Fruit fly (Drosophila melanogaster): ENCODE data around the gene CG13318.
A peak's percentile ranks its signal among the peaks of the same experiment; 100 is the strongest.

CG13318 gene

DNA sequence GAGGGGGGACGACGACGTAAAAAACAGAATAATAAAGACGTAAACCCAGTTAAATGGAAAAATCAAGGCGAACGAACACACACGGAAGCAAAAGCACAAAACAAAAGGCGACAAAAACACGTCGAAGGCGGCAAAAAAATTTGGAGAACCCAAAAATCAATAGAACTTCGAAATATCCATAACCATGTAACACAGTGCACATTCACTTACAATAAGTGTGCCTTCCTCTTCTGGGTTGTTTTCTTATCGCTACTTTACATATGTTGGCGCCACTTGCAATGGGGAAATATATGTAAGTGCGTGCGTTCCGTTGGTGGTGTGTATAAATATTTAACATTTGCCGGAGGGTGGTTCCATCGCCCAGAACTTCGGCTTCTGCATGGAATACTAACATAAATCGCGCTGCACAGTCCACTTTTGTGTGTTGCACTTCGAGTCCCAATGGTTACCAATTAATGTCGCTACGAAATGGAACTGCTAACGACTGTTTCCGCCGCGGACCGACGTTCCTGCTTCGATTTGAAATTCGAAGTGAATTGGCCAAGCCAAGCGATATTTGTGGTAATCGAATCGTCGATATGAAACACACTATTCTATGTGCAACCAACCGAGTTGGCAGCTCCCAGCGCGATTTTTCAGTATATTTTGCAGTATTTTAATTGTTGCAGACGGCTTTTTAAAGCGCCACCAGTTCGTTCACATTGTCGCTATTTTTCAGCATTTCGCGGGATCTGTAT lies 25.2 kb downstream of the CG13318 start, which contains the start of the genes CG9801 and Nasp (continued):
- peak; percentile 4 for TF ChIP-seq CG6813 (GFP tag; optimal IDR thresholded peaks at IDR 0.05)
- TF ChIP-seq Dfd (GFP tag; optimal IDR thresholded peaks at IDR 0.05), result no peak
- TF ChIP-seq CG10431 (GFP tag; optimal IDR thresholded peaks at IDR 0.05), result no peak
- TF ChIP-seq Trl (optimal IDR thresholded peaks at IDR 0.05), result no peak
- TF ChIP-seq Trl (GFP tag; optimal IDR thresholded peaks at IDR 0.05), result peak; percentile 42
- TF ChIP-seq CG12744 (GFP tag; optimal IDR thresholded peaks at IDR 0.05), result no peak
- TF ChIP-seq Bteb2 (GFP tag; optimal IDR thresholded peaks at IDR 0.05), result peak; percentile 36
- TF ChIP-seq h (optimal IDR thresholded peaks at IDR 0.05), result no peak
- TF ChIP-seq TFAM (GFP tag; optimal IDR thresholded peaks at IDR 0.05), result no peak
- TF ChIP-seq zf30C (GFP tag; optimal IDR thresholded peaks at IDR 0.05), result no peak
- TF ChIP-seq CG1647 (GFP tag; optimal IDR thresholded peaks at IDR 0.05), result no peak
- no peak for TF ChIP-seq sens-2 (GFP tag; IDR thresholded peaks at IDR 0.05)
- no peak for TF ChIP-seq H15 (GFP tag; IDR thresholded peaks at IDR 0.05)
- TF ChIP-seq Ada2b (GFP tag; IDR thresholded peaks at IDR 0.05), result no peak
- TF ChIP-seq MTF-1 (GFP tag; optimal IDR thresholded peaks at IDR 0.05; ENCODE audit: borderline replicate concordance), result no peak
- no peak for TF ChIP-seq GATAe (GFP tag; conservative IDR thresholded peaks at IDR 0.05)
- peak; percentile 56; the same call in 1 of the 2 replicates for TF ChIP-seq NFAT (GFP tag; IDR thresholded peaks at IDR 0.05)
- TF ChIP-seq MESR4 (GFP tag; optimal IDR thresholded peaks at IDR 0.05), result peak; percentile 50
- no peak for TF ChIP-seq abd-A (tag; optimal IDR thresholded peaks at IDR 0.05)
- peak; percentile 75 for TF ChIP-seq nmo (GFP tag; optimal IDR thresholded peaks at IDR 0.05)
- TF ChIP-seq CG4730 (GFP tag; IDR thresholded peaks at IDR 0.05), result no peak
- no peak for TF ChIP-seq CG6654 (GFP tag; optimal IDR thresholded peaks at IDR 0.05)
- no peak for TF ChIP-seq sc (optimal IDR thresholded peaks at IDR 0.05)
- no peak for TF ChIP-seq sc (GFP tag; optimal IDR thresholded peaks at IDR 0.05)
- peak; percentile 68 for TF ChIP-seq Hmr (GFP tag; optimal IDR thresholded peaks at IDR 0.05)
- no peak for TF ChIP-seq Max (GFP tag; optimal IDR thresholded peaks at IDR 0.05)
- TF ChIP-seq slp2 (GFP tag; optimal IDR thresholded peaks at IDR 0.05), result peak; percentile 44
- no peak for TF ChIP-seq pnt (GFP tag; optimal IDR thresholded peaks at IDR 0.05)
- TF ChIP-seq trh (GFP tag; optimal IDR thresholded peaks at IDR 0.05), result no peak
- peak; percentile 45 for TF ChIP-seq chn (GFP tag; optimal IDR thresholded peaks at IDR 0.05)
- peak; percentile 86 for TF ChIP-seq CG12659 (GFP tag; optimal IDR thresholded peaks at IDR 0.05)
- TF ChIP-seq CG14441 (GFP tag; IDR thresholded peaks at IDR 0.05), result 0 out of 2 replicates have a peak, but pooled peaks have one; percentile 21
- TF ChIP-seq amos (GFP tag; IDR thresholded peaks at IDR 0.05; ENCODE audit: partially characterized antibody), result peak; percentile 83
- TF ChIP-seq stc (GFP tag; IDR thresholded peaks at IDR 0.05), result no peak
- peak; percentile 81 for TF ChIP-seq Jarid2 (GFP tag; optimal IDR thresholded peaks at IDR 0.05)
- TF ChIP-seq CG17568 (GFP tag; optimal IDR thresholded peaks at IDR 0.05), result no peak
- TF ChIP-seq sens (GFP tag), result peak; percentile 87
- no peak for TF ChIP-seq CG5180 (GFP tag; optimal IDR thresholded peaks at IDR 0.05)
- no peak for TF ChIP-seq NC2α (GFP tag; optimal IDR thresholded peaks at IDR 0.05)
- TF ChIP-seq Atf-2 (GFP tag; optimal IDR thresholded peaks at IDR 0.05), result peak; percentile 1
- no peak for TF ChIP-seq otp (GFP tag; IDR thresholded peaks at IDR 0.05)
- peak; percentile 69 for TF ChIP-seq CG3847 (GFP tag; IDR thresholded peaks at IDR 0.05)
- no peak for TF ChIP-seq Optix (GFP tag; IDR thresholded peaks at IDR 0.05)
- no peak for TF ChIP-seq schlank (tag; optimal IDR thresholded peaks at IDR 0.05)
- peak; percentile 14 for TF ChIP-seq pho (GFP tag; optimal IDR thresholded peaks at IDR 0.05)
- peak; percentile 72; the same call in 1 of the 2 replicates for TF ChIP-seq rib (GFP tag; IDR thresholded peaks at IDR 0.05)
- TF ChIP-seq exex (tag; optimal IDR thresholded peaks at IDR 0.05), result no peak
- TF ChIP-seq CG14667 (GFP tag; IDR thresholded peaks at IDR 0.05), result no peak
- peak; percentile 35 for TF ChIP-seq CG30020 (tag; optimal IDR thresholded peaks at IDR 0.05)
- TF ChIP-seq CG30431 (GFP tag; optimal IDR thresholded peaks at IDR 0.05), result no peak
- TF ChIP-seq salm (tag; optimal IDR thresholded peaks at IDR 0.05), result no peak

Measured in whole organism, embryonic.